Worm (Caenorhabditis elegans): ENCODE results near the gene F42F12.14.

ce11 chrX:12375783-12376182, 27.4 kb downstream of the F42F12.14 start:
- TF ChIP-seq egl-27 (tag; optimal IDR thresholded peaks at IDR 0.05) = no peak
- no peak for TF ChIP-seq ama-1 (optimal IDR thresholded peaks at IDR 0.05)
- TF ChIP-seq unc-62 (GFP tag; optimal IDR thresholded peaks at IDR 0.05) = no peak
